Worm (Caenorhabditis elegans) whole organism, L2 larva: ENCODE measurements around the gene F57A8.7.

Experiments
- aly-2 ChIP-seq: fragments of 150-350 bp; optimal IDR thresholded peaks from 2 replicates; lab custom pipeline; 2014; ENCODE audit warnings: missing biosample characterization, missing genetic modification characterization
- ama-1 ChIP-seq: fragments of 150-350 bp; optimal IDR thresholded peaks from 2 replicates; lab custom pipeline; 2018; ENCODE audit warnings: inconsistent platforms
- ceh-82 ChIP-seq: fragments of 150-350 bp; optimal IDR thresholded peaks from 2 replicates; lab custom pipeline; 2014; ENCODE audit warnings: missing biosample characterization, missing genetic modification characterization
- crh-2 ChIP-seq: sonication (generic microtip); optimal IDR thresholded peaks from 2 replicates; lab custom pipeline; 2017; ENCODE audit warnings: missing biosample characterization, missing genetic modification characterization
- lsy-2 ChIP-seq, 2 experiments: fragments of 150-350 bp in 1 of 2; sonication (generic microtip) in 1 of 2; optimal IDR thresholded peaks; 2 replicates each; lab custom pipeline; 2014 to 2017; ENCODE audit warnings: missing biosample characterization in 2 of 2, missing genetic modification characterization in 2 of 2
- nhr-12 ChIP-seq: fragments of 150-350 bp; optimal IDR thresholded peaks from 2 replicates; lab custom pipeline; 2014; ENCODE audit warnings: missing biosample characterization, missing genetic modification characterization
- snpc-4 ChIP-seq: fragments of 150-350 bp; optimal IDR thresholded peaks from 2 replicates; lab custom pipeline; 2014; ENCODE audit warnings: missing biosample characterization, missing genetic modification characterization

ce11 chrV:10124799-10125548, 49.4 kb downstream of the F57A8.7 start, which contains the start of gene C08B6.10:
- TF ChIP-seq aly-2 (tag; lab: Kevin White, UChicago) (no peak), ama-1 (lab: Kevin White, UChicago) (no peak), nhr-12 (no peak), ceh-82 (no peak), lsy-2 (tag; optimal IDR thresholded peaks at IDR 0.05; lab: Kevin White, UChicago) (no peak), snpc-4 (tag; lab: Kevin White, UChicago) (no peak), crh-2 (tag; lab: Kevin White, UChicago) (no peak)
